Worm (Caenorhabditis elegans) whole organism, L3 larva: ENCODE measurements around the gene W01A11.7.
A peak's percentile ranks its signal among the peaks of the same experiment; 100 is the strongest.

Experiments
- ZK546.5 ChIP-seq: sonication (generic microtip); optimal IDR thresholded peaks from 2 replicates; lab custom pipeline; 2017; ENCODE audit warnings: missing biosample characterization, missing genetic modification characterization
- ama-1 ChIP-seq: fragments of 150-350 bp; optimal IDR thresholded peaks from 2 replicates; lab custom pipeline; 2018
- ceh-16 ChIP-seq: sonication (generic microtip); optimal IDR thresholded peaks from 2 replicates; lab custom pipeline; 2017; ENCODE audit warnings: missing biosample characterization, missing genetic modification characterization
- ceh-9 ChIP-seq: sonication (generic microtip); optimal IDR thresholded peaks from 2 replicates; lab custom pipeline; 2018; ENCODE audit warnings: missing biosample characterization, missing genetic modification characterization
- daf-12 ChIP-seq: fragments of 150-350 bp; optimal IDR thresholded peaks from 2 replicates; lab custom pipeline; 2014; ENCODE audit warnings: missing biosample characterization, missing genetic modification reagents, missing genetic modification characterization
- egl-27 ChIP-seq: sonication (generic microtip); optimal IDR thresholded peaks from 4 replicates; lab custom pipeline; 2017; ENCODE audit warnings: missing biosample characterization, missing genetic modification reagents, missing genetic modification characterization
- egl-5 ChIP-seq: fragments of 150-350 bp; optimal IDR thresholded peaks from 2 replicates; lab custom pipeline; 2017; ENCODE audit warnings: missing biosample characterization, missing genetic modification reagents, missing genetic modification characterization, inconsistent platforms
- elt-2 ChIP-seq: sonication (generic microtip); optimal IDR thresholded peaks from 2 replicates; lab custom pipeline; 2016; ENCODE audit warnings: missing genetic modification reagents, mild to moderate bottlenecking, missing genetic modification characterization, missing compliant biosample characterization
- elt-3 ChIP-seq, 3 experiments: fragments of 150-350 bp in 1 of 3; sonication (generic microtip) in 2 of 3; optimal IDR thresholded peaks; 2 replicates in 2 of 3; 4 replicates in 1 of 3; lab custom pipeline; 2014 to 2017; ENCODE audit warnings: missing biosample characterization in 3 of 3, missing genetic modification characterization in 3 of 3
- fkh-10 ChIP-seq: sonication (generic microtip); optimal IDR thresholded peaks from 2 replicates; lab custom pipeline; 2017; ENCODE audit warnings: missing biosample characterization, missing genetic modification reagents, missing genetic modification characterization
- fkh-2 ChIP-seq: fragments of 150-350 bp; optimal IDR thresholded peaks from 2 replicates; lab custom pipeline; 2014; ENCODE audit warnings: missing biosample characterization, missing genetic modification reagents, missing genetic modification characterization
- fos-1 ChIP-seq: fragments of 150-350 bp; optimal IDR thresholded peaks from 2 replicates; lab custom pipeline; 2014; ENCODE audit warnings: missing biosample characterization, missing genetic modification characterization
- jun-1 ChIP-seq: fragments of 150-350 bp; optimal IDR thresholded peaks from 2 replicates; lab custom pipeline; 2014; ENCODE audit warnings: missing biosample characterization, missing genetic modification reagents, missing genetic modification characterization
- lin-15B ChIP-seq: fragments of 150-350 bp; optimal IDR thresholded peaks from 2 replicates; lab custom pipeline; 2014; ENCODE audit warnings: missing biosample characterization, missing genetic modification characterization
- lsy-12 ChIP-seq: sonication (generic microtip); optimal IDR thresholded peaks from 2 replicates; lab custom pipeline; 2016; ENCODE audit warnings: mild to moderate bottlenecking, missing genetic modification characterization, missing compliant biosample characterization
- nhr-11 ChIP-seq: fragments of 150-350 bp; optimal IDR thresholded peaks from 2 replicates; lab custom pipeline; 2014; ENCODE audit warnings: missing biosample characterization, missing genetic modification characterization
- nhr-12 ChIP-seq: fragments of 150-350 bp; optimal IDR thresholded peaks from 2 replicates; lab custom pipeline; 2014; ENCODE audit warnings: missing biosample characterization, missing genetic modification characterization
- nhr-23 ChIP-seq: fragments of 150-350 bp; optimal IDR thresholded peaks from 2 replicates; lab custom pipeline; 2014; ENCODE audit warnings: missing biosample characterization, missing genetic modification reagents, missing genetic modification characterization
- nhr-237 ChIP-seq: fragments of 150-350 bp; optimal IDR thresholded peaks from 2 replicates; lab custom pipeline; 2014; ENCODE audit warnings: missing biosample characterization, missing genetic modification characterization
- nhr-25 ChIP-seq: sonication (generic microtip); optimal IDR thresholded peaks from 2 replicates; lab custom pipeline; 2017; ENCODE audit warnings: missing biosample characterization, missing genetic modification characterization
- nhr-28 ChIP-seq: fragments of 150-350 bp; optimal IDR thresholded peaks from 2 replicates; lab custom pipeline; 2014; ENCODE audit warnings: missing biosample characterization, missing genetic modification characterization
- nhr-43 ChIP-seq: sonication (generic microtip); optimal IDR thresholded peaks from 2 replicates; lab custom pipeline; 2016; ENCODE audit warnings: mild to moderate bottlenecking, missing genetic modification characterization, missing compliant biosample characterization; ENCODE audit not compliant: poor library complexity, severe bottlenecking
- nhr-67 ChIP-seq: fragments of 150-350 bp; optimal IDR thresholded peaks from 2 replicates; lab custom pipeline; 2014; ENCODE audit warnings: missing biosample characterization, missing genetic modification characterization
- nhr-76 ChIP-seq: fragments of 150-350 bp; sonication (generic microtip); optimal IDR thresholded peaks from 5 replicates; lab custom pipeline; 2014; ENCODE audit warnings: missing biosample characterization, missing genetic modification characterization
- pha-4 ChIP-seq: fragments of 150-350 bp; optimal IDR thresholded peaks from 2 replicates; lab custom pipeline; 2014; ENCODE audit warnings: missing biosample characterization, missing genetic modification reagents, missing genetic modification characterization
- pqm-1 ChIP-seq: fragments of 150-350 bp; optimal IDR thresholded peaks from 2 replicates; lab custom pipeline; 2017; ENCODE audit warnings: missing biosample characterization, missing genetic modification characterization, inconsistent platforms
- sea-2 ChIP-seq: fragments of 150-350 bp; sonication (generic microtip); optimal IDR thresholded peaks from 4 replicates; lab custom pipeline; 2014; ENCODE audit warnings: missing biosample characterization, missing genetic modification reagents, missing genetic modification characterization
- skn-1 ChIP-seq: fragments of 150-350 bp; optimal IDR thresholded peaks from 2 replicates; lab custom pipeline; 2014; ENCODE audit warnings: missing biosample characterization, missing genetic modification characterization
- tbx-2 ChIP-seq: sonication (generic microtip); optimal IDR thresholded peaks from 2 replicates; lab custom pipeline; 2016; ENCODE audit warnings: mild to moderate bottlenecking, missing genetic modification characterization, missing compliant biosample characterization
- unc-39 ChIP-seq: sonication (generic microtip); optimal IDR thresholded peaks from 4 replicates; lab custom pipeline; 2017; ENCODE audit warnings: missing biosample characterization, missing genetic modification characterization
- unc-62 ChIP-seq: fragments of 150-350 bp; sonication (generic microtip); optimal IDR thresholded peaks from 4 replicates; lab custom pipeline; 2014; ENCODE audit warnings: missing biosample characterization, missing genetic modification reagents, missing genetic modification characterization
- ztf-4 ChIP-seq: fragments of 150-350 bp; optimal IDR thresholded peaks from 2 replicates; lab custom pipeline; 2014; ENCODE audit warnings: missing biosample characterization, missing genetic modification characterization

W01A11.7 gene

ce11 chrV:6505339-6505811 lies at the start of gene W01A11.7:
Gene W01A11.7 (minus strand): TSS chrV:6505389.
- TF ChIP-seq ama-1 (no peak), nhr-237 (tag; lab: Kevin White, UChicago) (no peak), pqm-1 (no peak), ztf-4 (tag; lab: Kevin White, UChicago) (no peak), ceh-9 (tag; lab: Kevin White, UChicago) (no peak), skn-1 (tag; lab: Kevin White, UChicago) (no peak), elt-3 (tag; optimal IDR thresholded peaks at IDR 0.05; lab: Kevin White, UChicago) (no peak), nhr-43 (no peak), nhr-28 (tag; lab: Kevin White, UChicago) (no peak)

ce11 chrV:6554308-6554707 lies 49.1 kb upstream of the W01A11.7 start, which contains the start of gene K04A8.19:
Gene K04A8.19 (minus strand): TSS chrV:6554408.
- TF ChIP-seq pqm-1 (no peak), nhr-237 (tag; lab: Kevin White, UChicago) (no peak), egl-27 (tag; lab: Kevin White, UChicago) (no peak), nhr-67 (tag; lab: Kevin White, UChicago) (no peak), nhr-28 (tag; lab: Kevin White, UChicago) (no peak), ceh-16 (tag; lab: Kevin White, UChicago) (no peak), fkh-10 (no peak), ZK546.5 (tag; lab: Kevin White, UChicago) (no peak)
- TF ChIP-seq, all 47 proteins: peak for 0

ce11 chrV:6551707-6552390 lies 46.7 kb upstream of the W01A11.7 start, which contains the start of gene twk-10:
Gene twk-10 (plus strand): TSS chrV:6552340.
- peak; percentile 5 for TF ChIP-seq pqm-1
- TF ChIP-seq unc-39, result no peak
- no peak for TF ChIP-seq daf-12 (tag; lab: Kevin White, UChicago)
- TF ChIP-seq nhr-23 (tag; lab: Kevin White, UChicago), result peak; percentile 12
- peak; percentile 47 for TF ChIP-seq nhr-43
- peak; percentile 9 for TF ChIP-seq egl-27 (tag; lab: Kevin White, UChicago)
- no peak for TF ChIP-seq fos-1 (tag; lab: Kevin White, UChicago)
- TF ChIP-seq lin-15B, result no peak
- peak; percentile 32 for TF ChIP-seq elt-2 (tag; lab: Kevin White, UChicago)
- TF ChIP-seq pha-4 (tag; lab: Kevin White, UChicago), result peak; percentile 60

- TF ChIP-seq pqm-1 (peak; percentile 18), nhr-23 (tag; lab: Kevin White, UChicago) (no peak), pha-4 (tag; lab: Kevin White, UChicago) (peak; percentile 5)
Observed at ce11 chrV:6549871-6550270, 44.7 kb upstream of the W01A11.7 start, which contains the start of gene lipl-4. Gene lipl-4 (plus strand): TSS chrV:6550171.

ce11 chrV:6549148-6549547 lies 44.0 kb upstream of the W01A11.7 start, which contains the start of gene K04A8.20:
Gene K04A8.20 (plus strand): TSS chrV:6549448.
- TF ChIP-seq pha-4 (tag; lab: Kevin White, UChicago), result no peak
- TF ChIP-seq lsy-12, result no peak
- TF ChIP-seq nhr-12 (tag; lab: Kevin White, UChicago), result no peak
- no peak for TF ChIP-seq egl-5 (tag; lab: Kevin White, UChicago)
- no peak for TF ChIP-seq nhr-237 (tag; lab: Kevin White, UChicago)
- TF ChIP-seq nhr-25 (tag; lab: Kevin White, UChicago), result no peak
- TF ChIP-seq sea-2, result no peak
- no peak for TF ChIP-seq unc-62 (GFP tag; lab: Kevin White, UChicago)
- TF ChIP-seq fkh-2 (tag; lab: Kevin White, UChicago), result no peak
- no peak for TF ChIP-seq skn-1 (tag; lab: Kevin White, UChicago)
- TF ChIP-seq ZK546.5 (tag; lab: Kevin White, UChicago), result no peak
- no peak for TF ChIP-seq nhr-11 (tag; lab: Kevin White, UChicago)
- TF ChIP-seq nhr-76 (tag; lab: Kevin White, UChicago), result no peak
- no peak for TF ChIP-seq jun-1 (tag; lab: Kevin White, UChicago)
- TF ChIP-seq tbx-2 (tag; lab: Kevin White, UChicago), result no peak
- TF ChIP-seq, all 47 proteins: peak for 0
